Worm (Caenorhabditis elegans) whole organism, L3 larva: ENCODE results near the gene pals-23.

Experiments used
- elt-3 ChIP-seq, 3 experiments: fragments of 150-350 bp in 1 of 3; sonication (generic microtip) in 2 of 3; optimal IDR thresholded peaks; 2 replicates in 2 of 3; 4 replicates in 1 of 3; lab custom pipeline; 2014 to 2017; ENCODE audit warnings: missing biosample characterization in 3 of 3, missing genetic modification characterization in 3 of 3
- mdl-1 ChIP-seq: fragments of 150-350 bp; optimal IDR thresholded peaks from 2 replicates; lab custom pipeline; 2014; ENCODE audit warnings: missing biosample characterization, missing genetic modification characterization
- pha-4 ChIP-seq: fragments of 150-350 bp; optimal IDR thresholded peaks from 2 replicates; lab custom pipeline; 2014; ENCODE audit warnings: missing biosample characterization, missing genetic modification reagents, missing genetic modification characterization
- ztf-11 ChIP-seq: fragments of 150-350 bp; optimal IDR thresholded peaks from 2 replicates; lab custom pipeline; 2014; ENCODE audit warnings: missing biosample characterization, missing genetic modification characterization

DNA sequence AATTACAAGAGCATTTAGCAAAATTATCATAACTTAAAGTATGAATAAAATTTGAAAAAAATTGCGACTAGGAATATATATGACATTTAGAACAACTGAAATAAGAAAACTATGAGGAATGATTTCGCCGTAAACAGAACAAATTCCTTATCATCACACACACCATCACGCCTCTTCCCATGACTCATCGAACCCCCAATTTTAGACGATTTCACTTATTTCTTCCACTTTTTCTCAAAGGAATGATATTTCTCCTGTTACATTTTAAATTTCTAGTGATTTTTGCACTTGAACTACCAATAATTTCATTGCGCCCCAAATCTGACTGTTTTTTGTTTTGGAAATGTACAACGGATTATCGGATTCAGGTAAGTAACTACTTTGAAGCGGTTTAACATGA lies 32.1 kb downstream of the pals-23 start, which contains the start of the genes zig-13 and ver-1:
- no peak for TF ChIP-seq elt-3 (tag; optimal IDR thresholded peaks at IDR 0.05; lab: Kevin White, UChicago)
- no peak for TF ChIP-seq pha-4 (tag; lab: Kevin White, UChicago)
- no peak for TF ChIP-seq ztf-11 (tag; lab: Kevin White, UChicago)
- no peak for TF ChIP-seq mdl-1 (tag; lab: Kevin White, UChicago)
